Worm (Caenorhabditis elegans): ENCODE measurements around the gene atp-2.

DNA sequence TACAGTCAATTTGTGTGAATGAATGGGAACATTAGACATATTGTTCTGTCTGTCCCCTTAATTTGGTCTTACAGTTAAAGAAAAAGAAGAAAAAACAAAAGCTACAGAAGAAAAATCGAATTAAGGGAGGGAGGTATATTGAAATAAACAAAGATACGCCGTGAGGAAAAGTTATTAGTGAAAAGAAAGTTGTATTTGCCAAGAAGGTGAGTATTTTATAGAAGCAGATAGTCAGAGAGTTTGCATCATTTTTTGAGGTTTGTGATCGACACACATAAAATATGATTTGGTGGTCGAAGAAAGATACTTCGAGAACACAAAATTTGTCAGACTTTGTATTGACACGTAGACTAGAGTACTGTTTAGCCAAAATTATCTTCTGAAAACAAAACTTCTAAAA, 27.9 kb upstream of the atp-2 start:
- TF ChIP-seq fkh-10 (GFP tag; optimal IDR thresholded peaks at IDR 0.05), result no peak
- no peak for TF ChIP-seq jun-1 (tag; optimal IDR thresholded peaks at IDR 0.05)
- TF ChIP-seq mep-1 (tag; optimal IDR thresholded peaks at IDR 0.05), result peak; percentile 26
- no peak for TF ChIP-seq elt-3 (tag; optimal IDR thresholded peaks at IDR 0.05)
- peak; percentile 61 for TF ChIP-seq nhr-77 (tag; optimal IDR thresholded peaks at IDR 0.05)
- no peak for TF ChIP-seq tbx-2 (tag; optimal IDR thresholded peaks at IDR 0.05)
- no peak for TF ChIP-seq sup-37 (GFP tag; optimal IDR thresholded peaks at IDR 0.05)
- no peak for TF ChIP-seq nhr-84 (tag; optimal IDR thresholded peaks at IDR 0.05)
- TF ChIP-seq egl-13 (tag; optimal IDR thresholded peaks at IDR 0.05), result no peak
- no peak for TF ChIP-seq alr-1 (tag; optimal IDR thresholded peaks at IDR 0.05; ENCODE audit: borderline replicate concordance)
- no peak for TF ChIP-seq lin-15B (tag; optimal IDR thresholded peaks at IDR 0.05)
- no peak for TF ChIP-seq ceh-82 (tag; optimal IDR thresholded peaks at IDR 0.05)
- TF ChIP-seq zag-1 (tag; optimal IDR thresholded peaks at IDR 0.05), result no peak
